Worm (Caenorhabditis elegans): Measurements from ENCODE around the gene ZK1055.7.
"Not testable (repeated sequence)": the region's sequence is repeated elsewhere in the genome, so short reads cannot be mapped to it uniquely, and the experiment has no call there.

- TF ChIP-seq pqm-1, snpc-4 (tag; optimal IDR thresholded peaks at IDR 0.05): not testable (repeated sequence)
These were observed 23.4 kb downstream of the ZK1055.7 start, which contains the start of gene ZK1055.4 for ce11 chrV:6581762-6582161.
